Worm (Caenorhabditis elegans) whole organism, L4/young adult: ENCODE data around the gene gpa-6.

Experiments
- W03F9.2 ChIP-seq: fragments of 150-350 bp; optimal IDR thresholded peaks from 2 replicates; lab custom pipeline; 2014; ENCODE audit warnings: missing biosample characterization, missing genetic modification characterization
- dao-5 ChIP-seq: sonication (generic microtip); optimal IDR thresholded peaks from 2 replicates; lab custom pipeline; 2016; ENCODE audit warnings: missing genotype, missing genetic modification characterization, moderate library complexity, missing compliant biosample characterization

ce11 chrX:13190912-13191311, at the start of gene gpa-6:
- TF ChIP-seq dao-5 (tag; lab: Kevin White, UChicago) (no peak), W03F9.2 (tag; lab: Kevin White, UChicago) (no peak)
